Worm (Caenorhabditis elegans) whole organism, early embryonic: Measurements from ENCODE around the gene C07C7.1.

Experiments
- F13C5.2 ChIP-seq: sonication (generic microtip); optimal IDR thresholded peaks from 2 replicates; lab custom pipeline; 2017; ENCODE audit warnings: mild to moderate bottlenecking, missing genetic modification characterization, inconsistent platforms, missing compliant biosample characterization
- ama-1 ChIP-seq: fragments of 150-350 bp; optimal IDR thresholded peaks from 2 replicates; lab custom pipeline; 2014
- ceh-36 ChIP-seq: sonication (generic microtip); optimal IDR thresholded peaks from 2 replicates; lab custom pipeline; 2016; ENCODE audit warnings: missing genetic modification characterization, inconsistent platforms, missing compliant biosample characterization
- flt-1 ChIP-seq: fragments of 200-800 bp; sonication (Bioruptor generic); IDR thresholded peaks from 2 replicates; pipeline ENCODE4 v1.3.6; 2022; ENCODE audit warnings: missing genetic modification characterization, missing compliant biosample characterization
- hmbx-1 ChIP-seq: sonication (generic microtip); optimal IDR thresholded peaks from 2 replicates; lab custom pipeline; 2016; ENCODE audit warnings: mild to moderate bottlenecking, missing genetic modification characterization, missing compliant biosample characterization
- hmg-4 ChIP-seq: fragments of 200-800 bp; sonication (Bioruptor generic); optimal IDR thresholded peaks from 2 replicates; lab custom pipeline; 2018; ENCODE audit warnings: mild to moderate bottlenecking, missing genetic modification characterization, missing compliant biosample characterization
- pes-1 ChIP-seq: fragments of 200-800 bp; sonication (Bioruptor generic); IDR thresholded peaks from 2 replicates; pipeline ENCODE4 v1.3.6; 2022; ENCODE audit warnings: missing genetic modification reagents, missing genetic modification characterization, missing compliant biosample characterization
- sea-1 ChIP-seq: fragments of 200-800 bp; sonication (Bioruptor generic); conservative IDR thresholded peaks from 2 replicates; pipeline ENCODE4 v1.3.6; 2022; ENCODE audit warnings: missing genetic modification characterization, missing compliant biosample characterization
- tbx-37 ChIP-seq: fragments of 200-800 bp; sonication (Bioruptor generic); conservative IDR thresholded peaks from 2 replicates; pipeline ENCODE4 v1.3.6; 2022; ENCODE audit warnings: missing genetic modification reagents, missing genetic modification characterization, missing compliant biosample characterization
- tra-4 ChIP-seq: sonication (generic microtip); optimal IDR thresholded peaks from 2 replicates; lab custom pipeline; 2017; ENCODE audit warnings: missing genetic modification characterization, missing compliant biosample characterization

DNA sequence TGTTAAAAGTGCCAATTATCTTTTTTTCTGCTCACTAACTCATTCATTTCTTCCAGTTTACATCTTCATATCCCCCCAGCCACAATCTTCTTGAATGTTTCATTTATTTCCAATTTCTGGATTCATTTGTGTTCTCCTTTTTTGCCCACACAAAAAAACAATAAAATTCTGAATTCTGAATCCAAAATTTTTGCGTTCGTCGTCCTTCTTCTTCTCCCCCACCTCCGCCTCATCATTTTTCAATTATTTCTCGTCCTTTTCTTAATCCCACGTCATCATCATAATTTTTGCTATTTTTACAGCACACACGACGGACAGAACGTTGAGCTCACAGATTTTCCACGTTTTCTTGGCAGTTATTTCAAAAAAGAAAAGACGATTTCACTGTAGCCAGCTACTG is at the start of gene C07C7.1:
- TF ChIP-seq ama-1 (lab: Kevin White, UChicago) (no peak), F13C5.2 (tag; lab: Kevin White, UChicago) (no peak), tbx-37 (GFP tag; lab: Robert Waterston, UW) (no peak), tra-4 (tag; lab: Kevin White, UChicago) (no peak), pes-1 (GFP tag; lab: Robert Waterston, UW) (no peak), hmbx-1 (no peak), ceh-36 (tag; lab: Kevin White, UChicago) (no peak), flt-1 (GFP tag; lab: Robert Waterston, UW) (no peak), hmg-4 (GFP tag; lab: Kevin White, UChicago) (no peak), sea-1 (no peak)
